Fruit fly (Drosophila melanogaster): ENCODE results near the gene eIF4E1.
A peak's percentile ranks its signal among the peaks of the same experiment; 100 is the strongest.

eIF4E1 gene

DNA sequence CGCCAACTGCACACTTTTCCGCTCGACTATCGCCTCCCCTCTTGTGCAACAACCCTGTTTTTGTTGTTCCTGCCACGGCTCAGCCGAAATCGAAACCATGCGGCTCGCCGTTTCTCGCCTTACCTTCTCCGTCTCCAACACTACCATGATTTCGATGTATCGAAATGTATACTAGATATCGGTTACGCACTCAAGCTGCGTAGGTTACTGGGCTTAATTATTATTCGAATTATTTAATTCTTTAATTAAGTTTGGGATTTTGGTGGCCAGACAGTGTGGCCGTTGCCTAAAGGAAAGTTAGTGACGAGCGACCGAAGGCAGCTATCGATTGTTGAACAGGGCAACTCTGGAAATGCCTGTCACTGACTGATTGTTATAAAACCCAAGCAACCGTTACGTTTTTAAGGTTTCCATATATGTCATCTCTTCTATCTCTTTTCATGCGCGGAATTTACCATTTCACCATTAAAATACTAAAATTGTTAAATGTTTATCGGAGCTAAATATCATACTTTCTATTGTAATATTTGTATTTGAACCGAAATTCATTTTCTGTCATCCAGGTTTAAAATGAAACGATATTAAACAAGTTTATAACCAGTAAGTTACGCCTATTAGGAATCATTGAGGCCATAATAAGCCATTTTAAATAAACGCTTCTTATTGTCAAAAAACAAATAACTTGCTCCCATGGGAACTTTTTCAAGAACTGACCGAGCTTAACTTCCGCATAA is at the start of gene eIF4E1 (continued):
- TF ChIP-seq btn (GFP tag; optimal IDR thresholded peaks at IDR 0.05): no peak
- no peak for TF ChIP-seq Taf1 (GFP tag; IDR thresholded peaks at IDR 0.05)
- TF ChIP-seq BEAF-32 (GFP tag; optimal IDR thresholded peaks at IDR 0.05): peak; percentile 90
- peak; percentile 8 for TF ChIP-seq bcd (GFP tag; optimal IDR thresholded peaks at IDR 0.05)
- TF ChIP-seq Optix (GFP tag; IDR thresholded peaks at IDR 0.05): no peak
- TF ChIP-seq Hmx (GFP tag; optimal IDR thresholded peaks at IDR 0.05): no peak
- no peak for TF ChIP-seq repo (GFP tag; optimal IDR thresholded peaks at IDR 0.05)
- TF ChIP-seq danr (GFP tag; IDR thresholded peaks at IDR 0.05): no peak
- TF ChIP-seq run (tag; optimal IDR thresholded peaks at IDR 0.05): no peak
- TF ChIP-seq CrebB (tag; optimal IDR thresholded peaks at IDR 0.05): no peak
- TF ChIP-seq dimm (GFP tag; IDR thresholded peaks at IDR 0.05): no peak
- no peak for TF ChIP-seq fd102C (GFP tag; optimal IDR thresholded peaks at IDR 0.05)
- TF ChIP-seq nau (GFP tag; optimal IDR thresholded peaks at IDR 0.05): no peak
- peak; percentile 60 for TF ChIP-seq mam (GFP tag; optimal IDR thresholded peaks at IDR 0.05)
- TF ChIP-seq trh (GFP tag; optimal IDR thresholded peaks at IDR 0.05): no peak
- TF ChIP-seq hth (optimal IDR thresholded peaks at IDR 0.05): no peak
- no peak for TF ChIP-seq Sry-β (GFP tag; optimal IDR thresholded peaks at IDR 0.05)
- peak; percentile 31 for TF ChIP-seq CG13894 (tag; optimal IDR thresholded peaks at IDR 0.05)
- no peak for TF ChIP-seq disco-r (GFP tag; optimal IDR thresholded peaks at IDR 0.05)
- TF ChIP-seq grau (tag; optimal IDR thresholded peaks at IDR 0.05): no peak
- TF ChIP-seq gce (GFP tag; IDR thresholded peaks at IDR 0.05): no peak
- no peak for TF ChIP-seq insv (GFP tag; optimal IDR thresholded peaks at IDR 0.05)
- no peak for TF ChIP-seq CG4424 (GFP tag; optimal IDR thresholded peaks at IDR 0.05)
- TF ChIP-seq Nf-YB (GFP tag; optimal IDR thresholded peaks at IDR 0.05): no peak
- peak; percentile 57; the same call in 2 of the 3 replicates for TF ChIP-seq HLH4C (GFP tag; IDR thresholded peaks at IDR 0.05; ENCODE audit: partially characterized antibody)
- TF ChIP-seq sqz (GFP tag; optimal IDR thresholded peaks at IDR 0.05): no peak
- TF ChIP-seq hb (GFP tag; IDR thresholded peaks at IDR 0.05; ENCODE audit: partially characterized antibody): 0 out of 3 replicates have a peak, but pooled peaks have one; percentile 62
- TF ChIP-seq chif (GFP tag; optimal IDR thresholded peaks at IDR 0.05): peak in 1 of 2 experiments; percentile 4
- TF ChIP-seq CG31224 (GFP tag; IDR thresholded peaks at IDR 0.05): no peak
- no peak for TF ChIP-seq fd96Cb (tag; optimal IDR thresholded peaks at IDR 0.05)
- peak; percentile 23 for TF ChIP-seq kay (GFP tag; optimal IDR thresholded peaks at IDR 0.05)
- TF ChIP-seq BtbVII (GFP tag; optimal IDR thresholded peaks at IDR 0.05): no peak
- TF ChIP-seq sd (tag; optimal IDR thresholded peaks at IDR 0.05): peak; percentile 21
- TF ChIP-seq wor (GFP tag; IDR thresholded peaks at IDR 0.05): no peak
- no peak for TF ChIP-seq corto (GFP tag; optimal IDR thresholded peaks at IDR 0.05)
- no peak for TF ChIP-seq CG4730 (GFP tag; IDR thresholded peaks at IDR 0.05)
- TF ChIP-seq Antp (GFP tag; optimal IDR thresholded peaks at IDR 0.05): peak; percentile 24
- no peak for TF ChIP-seq CG6689 (GFP tag; IDR thresholded peaks at IDR 0.05)
- peak; percentile 68 for TF ChIP-seq CG15514 (GFP tag; optimal IDR thresholded peaks at IDR 0.05)
- TF ChIP-seq Drgx (GFP tag; IDR thresholded peaks at IDR 0.05): no peak
- no peak for TF ChIP-seq Fer2 (tag; optimal IDR thresholded peaks at IDR 0.05)
- no peak for TF ChIP-seq fd64A (GFP tag; optimal IDR thresholded peaks at IDR 0.05)
- 0 out of 4 replicates have a peak, but pooled peaks have one; percentile 19 for TF ChIP-seq chinmo (GFP tag; IDR thresholded peaks at IDR 0.05; ENCODE audit: partially characterized antibody)
- no peak for TF ChIP-seq CG16815 (GFP tag; optimal IDR thresholded peaks at IDR 0.05)
- no peak for TF ChIP-seq CG1832 (GFP tag; optimal IDR thresholded peaks at IDR 0.05)
- TF ChIP-seq CG4820 (GFP tag; optimal IDR thresholded peaks at IDR 0.05): no peak
- no peak for TF ChIP-seq Ptx1 (GFP tag; IDR thresholded peaks at IDR 0.05)
- no peak for TF ChIP-seq Eip74EF (GFP tag; optimal IDR thresholded peaks at IDR 0.05)
- TF ChIP-seq Lpt (GFP tag; optimal IDR thresholded peaks at IDR 0.05): no peak
- TF ChIP-seq odd (GFP tag; optimal IDR thresholded peaks at IDR 0.05): no peak
